Worm (Caenorhabditis elegans) whole organism, midembryonic: ENCODE measurements around the gene B0507.6.

Source experiments
- T22C8.4 ChIP-seq: fragments of 200-800 bp; sonication (Bioruptor generic); IDR thresholded peaks from 2 replicates; pipeline ENCODE4 v1.3.6; 2022; ENCODE audit warnings: missing genetic modification characterization, missing compliant biosample characterization
- cog-1 ChIP-seq: sonication (generic microtip); optimal IDR thresholded peaks from 2 replicates; lab custom pipeline; 2016; ENCODE audit warnings: missing genetic modification characterization, missing compliant biosample characterization
- flt-1 ChIP-seq: fragments of 200-800 bp; sonication (Bioruptor generic); IDR thresholded peaks from 2 replicates; pipeline ENCODE4 v1.3.6; 2022; ENCODE audit warnings: missing genetic modification characterization, missing compliant biosample characterization
- klf-2 ChIP-seq: fragments of 200-800 bp; sonication (Bioruptor generic); conservative IDR thresholded peaks from 2 replicates; pipeline ENCODE4 v1.3.6; 2022; ENCODE audit warnings: missing genetic modification reagents, missing genetic modification characterization, missing compliant biosample characterization
- med-1 ChIP-seq: sonication (generic microtip); optimal IDR thresholded peaks from 2 replicates; lab custom pipeline; 2017; ENCODE audit warnings: missing genetic modification characterization, mild to moderate bottlenecking, missing compliant biosample characterization, antibody characterized with exemption, missing genetic modification reagents; ENCODE audit not compliant: insufficient read depth
- ref-1 ChIP-seq: fragments of 200-800 bp; sonication (Bioruptor generic); conservative IDR thresholded peaks from 2 replicates; pipeline ENCODE4 v1.3.6; 2022; ENCODE audit warnings: missing genetic modification reagents, missing genetic modification characterization, missing compliant biosample characterization
- tab-1 ChIP-seq: fragments of 200-800 bp; sonication (Bioruptor generic); IDR thresholded peaks from 2 replicates; pipeline ENCODE4 v1.3.6; 2022; ENCODE audit warnings: missing genetic modification characterization, missing compliant biosample characterization
- ztf-23 ChIP-seq: fragments of 200-800 bp; sonication (Bioruptor generic); IDR thresholded peaks from 2 replicates; pipeline ENCODE4 v1.3.6; 2022; ENCODE audit warnings: missing genetic modification reagents, missing genetic modification characterization, missing compliant biosample characterization
- ztf-29 ChIP-seq: fragments of 200-800 bp; sonication (Bioruptor generic); IDR thresholded peaks from 2 replicates; pipeline ENCODE4 v1.3.6; 2022; ENCODE audit warnings: missing genetic modification reagents, missing genetic modification characterization, missing compliant biosample characterization

The B0507.6 gene

DNA sequence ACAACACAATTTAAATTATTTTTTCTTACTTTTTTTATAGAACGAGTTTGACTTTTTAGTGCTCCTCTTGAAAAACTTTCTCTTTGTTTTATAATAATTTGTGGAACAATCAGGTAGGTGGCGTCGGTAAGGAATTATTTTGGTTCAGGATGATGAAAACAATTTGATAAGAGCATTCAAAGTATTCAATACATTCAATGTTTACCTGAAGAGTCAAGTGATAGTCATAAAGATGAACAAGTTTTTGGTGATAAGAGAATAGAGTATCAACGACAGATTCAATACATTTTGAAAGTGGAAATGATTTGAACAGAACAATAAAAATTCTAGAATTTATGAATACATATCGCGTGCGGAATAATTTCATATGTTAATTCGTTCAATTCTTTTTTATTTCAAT lies 21.5 kb downstream of the B0507.6 start:
- TF ChIP-seq ztf-29 (GFP tag; lab: Robert Waterston, UW) (no peak), ref-1 (no peak), tab-1 (GFP tag; lab: Robert Waterston, UW) (no peak), klf-2 (GFP tag; lab: Robert Waterston, UW) (no peak), T22C8.4 (GFP tag; lab: Robert Waterston, UW) (no peak), flt-1 (GFP tag; lab: Robert Waterston, UW) (no peak), med-1 (no peak), cog-1 (tag; lab: Kevin White, UChicago) (no peak), ztf-23 (GFP tag; lab: Robert Waterston, UW) (no peak)

ce11 chrV:8768481-8768959 lies 22.6 kb downstream of the B0507.6 start, which contains the start of gene B0507.3:
Gene B0507.3, plus strand, starts transcription at chrV:8768909.
- no peak for TF ChIP-seq med-1
- no peak for TF ChIP-seq flt-1 (GFP tag; lab: Robert Waterston, UW)
- TF ChIP-seq ref-1 = no peak
- no peak for TF ChIP-seq ztf-23 (GFP tag; lab: Robert Waterston, UW)

ce11 chrV:8769154-8769553 lies 23.2 kb downstream of the B0507.6 start:
- no peak for TF ChIP-seq ref-1
- TF ChIP-seq ztf-29 (GFP tag; lab: Robert Waterston, UW) = no peak
- TF ChIP-seq klf-2 (GFP tag; lab: Robert Waterston, UW) = no peak
- no peak for TF ChIP-seq med-1
- no peak for TF ChIP-seq ztf-23 (GFP tag; lab: Robert Waterston, UW)
- no peak for TF ChIP-seq cog-1 (tag; lab: Kevin White, UChicago)
- no peak for TF ChIP-seq tab-1 (GFP tag; lab: Robert Waterston, UW)
- TF ChIP-seq T22C8.4 (GFP tag; lab: Robert Waterston, UW) = no peak
- no peak for TF ChIP-seq flt-1 (GFP tag; lab: Robert Waterston, UW)

ce11 chrV:8771599-8771998 lies 25.6 kb downstream of the B0507.6 start, which contains the start of gene srx-115:
Gene srx-115, plus strand, starts transcription at chrV:8771899.
- TF ChIP-seq ztf-29 (GFP tag; lab: Robert Waterston, UW) (no peak), tab-1 (GFP tag; lab: Robert Waterston, UW) (no peak), cog-1 (tag; lab: Kevin White, UChicago) (no peak), T22C8.4 (GFP tag; lab: Robert Waterston, UW) (no peak), med-1 (no peak)

DNA sequence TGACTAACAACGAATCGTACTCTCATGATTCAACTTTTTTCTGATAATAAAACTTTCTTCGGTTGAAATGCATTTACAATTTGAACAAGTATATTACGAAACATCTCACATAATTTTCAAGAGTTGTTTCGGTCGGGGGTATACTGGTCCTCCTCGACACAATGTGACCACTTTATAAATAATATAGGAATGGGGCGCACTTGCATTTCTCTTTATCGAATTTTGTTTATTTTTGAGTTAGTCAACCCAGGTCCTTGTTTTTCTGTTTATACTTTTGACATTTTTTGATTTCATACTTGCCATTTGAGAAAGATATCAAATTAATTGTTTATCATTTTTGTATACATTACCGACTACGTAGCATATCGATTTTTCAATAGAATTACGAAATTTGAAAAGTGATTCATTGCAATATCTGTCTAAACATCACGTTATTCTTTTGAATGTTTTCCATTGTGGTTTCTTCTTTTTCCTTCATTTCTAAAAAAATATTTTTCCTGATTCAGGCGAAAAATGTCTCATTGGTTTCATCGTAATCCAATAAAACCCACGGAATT lies 27.9 kb downstream of the B0507.6 start, which contains the start of gene B0507.2:
B0507.2 (plus strand) TSS at position 507 of the 557 bp plus-strand sequence.
- TF ChIP-seq klf-2 (GFP tag; lab: Robert Waterston, UW) (no peak), ztf-23 (GFP tag; lab: Robert Waterston, UW) (no peak), T22C8.4 (GFP tag; lab: Robert Waterston, UW) (no peak), ref-1 (no peak), flt-1 (GFP tag; lab: Robert Waterston, UW) (no peak), cog-1 (tag; lab: Kevin White, UChicago) (no peak), med-1 (no peak), ztf-29 (GFP tag; lab: Robert Waterston, UW) (no peak), tab-1 (GFP tag; lab: Robert Waterston, UW) (no peak)

ce11 chrV:8776270-8776669 lies 30.3 kb downstream of the B0507.6 start, which contains the start of gene B0507.1:
Gene B0507.1, plus strand, starts transcription at chrV:8776570.
- TF ChIP-seq med-1 (no peak), ref-1 (no peak), tab-1 (GFP tag; lab: Robert Waterston, UW) (no peak), ztf-23 (GFP tag; lab: Robert Waterston, UW) (no peak), flt-1 (GFP tag; lab: Robert Waterston, UW) (no peak), cog-1 (tag; lab: Kevin White, UChicago) (no peak), klf-2 (GFP tag; lab: Robert Waterston, UW) (no peak), ztf-29 (GFP tag; lab: Robert Waterston, UW) (no peak), T22C8.4 (GFP tag; lab: Robert Waterston, UW) (no peak)

- TF ChIP-seq tab-1 (GFP tag; lab: Robert Waterston, UW) (no peak), ztf-29 (GFP tag; lab: Robert Waterston, UW) (no peak), ref-1 (no peak), T22C8.4 (GFP tag; lab: Robert Waterston, UW) (no peak), cog-1 (tag; lab: Kevin White, UChicago) (no peak), flt-1 (GFP tag; lab: Robert Waterston, UW) (no peak), ztf-23 (GFP tag; lab: Robert Waterston, UW) (no peak), klf-2 (GFP tag; lab: Robert Waterston, UW) (no peak), med-1 (no peak)
These were observed 35.2 kb downstream of the B0507.6 start for ce11 chrV:8781164-8781563.

DNA sequence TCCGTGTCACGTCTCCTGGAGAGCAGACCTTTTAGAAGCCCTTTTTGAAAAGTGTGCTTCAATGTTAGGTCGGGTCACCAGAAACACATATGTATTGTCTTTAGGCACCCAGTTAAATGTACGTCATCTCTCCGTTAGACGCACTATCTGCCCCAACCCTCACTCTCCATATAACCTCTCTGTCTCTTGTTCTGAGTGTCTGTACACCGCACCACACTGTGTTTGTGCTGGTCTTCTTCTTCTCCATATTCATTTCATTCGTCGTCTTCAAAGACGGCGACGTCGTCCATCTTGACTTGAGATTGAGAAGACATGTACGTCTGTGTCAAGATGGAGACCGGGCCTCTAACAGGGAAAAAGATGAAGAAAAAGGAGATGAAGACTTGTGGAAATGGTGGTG lies 36.2 kb downstream of the B0507.6 start:
- TF ChIP-seq cog-1 (tag; lab: Kevin White, UChicago) (no peak), flt-1 (GFP tag; lab: Robert Waterston, UW) (no peak), T22C8.4 (GFP tag; lab: Robert Waterston, UW) (no peak), klf-2 (GFP tag; lab: Robert Waterston, UW) (no peak), ztf-23 (GFP tag; lab: Robert Waterston, UW) (no peak), med-1 (no peak), ztf-29 (GFP tag; lab: Robert Waterston, UW) (no peak), ref-1 (no peak), tab-1 (GFP tag; lab: Robert Waterston, UW) (no peak)

ce11 chrV:8784485-8784884 lies 38.5 kb downstream of the B0507.6 start:
- TF ChIP-seq cog-1 (tag; lab: Kevin White, UChicago) (no peak), ztf-23 (GFP tag; lab: Robert Waterston, UW) (no peak), klf-2 (GFP tag; lab: Robert Waterston, UW) (no peak), ref-1 (no peak), T22C8.4 (GFP tag; lab: Robert Waterston, UW) (no peak), med-1 (no peak), ztf-29 (GFP tag; lab: Robert Waterston, UW) (no peak), flt-1 (GFP tag; lab: Robert Waterston, UW) (no peak), tab-1 (GFP tag; lab: Robert Waterston, UW) (no peak)
